Worm (Caenorhabditis elegans): Measurements from ENCODE around the gene kel-8.
"Not testable (repeated sequence)": the region's sequence is repeated elsewhere in the genome, so short reads cannot be mapped to it uniquely, and the experiment has no call there.

The kel-8 gene

DNA sequence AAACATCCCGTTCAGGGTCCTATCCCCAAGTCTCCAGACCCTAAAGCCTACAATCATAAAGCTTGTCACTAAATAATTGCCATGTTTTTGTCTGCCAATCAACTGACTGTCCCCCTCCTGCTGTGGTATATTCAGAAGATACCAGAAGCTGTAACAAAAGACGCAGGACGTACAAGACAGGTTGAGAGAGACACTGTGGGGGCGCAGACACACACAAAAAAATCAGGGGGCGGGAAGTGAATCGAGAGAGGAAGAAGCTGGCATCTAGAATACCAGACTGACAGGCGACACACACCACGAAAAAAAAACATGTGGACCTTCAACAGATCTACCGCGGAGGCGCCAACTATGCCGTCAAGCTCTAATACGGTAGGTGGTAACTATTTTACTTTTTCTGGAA, at the start of gene kel-8:
Gene kel-8 (plus strand): TSS at position 301 of the 400 bp plus-strand sequence.
- no peak for TF ChIP-seq hlh-4 (tag; optimal IDR thresholded peaks at IDR 0.05)
- TF ChIP-seq efl-1 (optimal IDR thresholded peaks at IDR 0.05), result no peak
- peak in 1 of 2 experiments; percentile 50 for TF ChIP-seq efl-1 (GFP tag; optimal IDR thresholded peaks at IDR 0.05 in 1 of 2)
- no peak for TF ChIP-seq Y116A8C.19 (tag; optimal IDR thresholded peaks at IDR 0.05; ENCODE audit: borderline replicate concordance)
- no peak for TF ChIP-seq nhr-11 (tag; optimal IDR thresholded peaks at IDR 0.05)

ce11 chrV:2621879-2622278, 49.4 kb upstream of the kel-8 start, which contains the start of gene srh-271:
Gene srh-271, minus strand, starts transcription at chrV:2621979.
- TF ChIP-seq nhr-11 (tag; optimal IDR thresholded peaks at IDR 0.05) (no peak), unc-86 (tag; optimal IDR thresholded peaks at IDR 0.05) (no peak), efl-1 (optimal IDR thresholded peaks at IDR 0.05) (no peak), efl-1 (GFP tag; optimal IDR thresholded peaks at IDR 0.05 in 1 of 2) (peak in 1 of 2 experiments; percentile 38), egl-27 (tag; optimal IDR thresholded peaks at IDR 0.05) (no peak)

DNA sequence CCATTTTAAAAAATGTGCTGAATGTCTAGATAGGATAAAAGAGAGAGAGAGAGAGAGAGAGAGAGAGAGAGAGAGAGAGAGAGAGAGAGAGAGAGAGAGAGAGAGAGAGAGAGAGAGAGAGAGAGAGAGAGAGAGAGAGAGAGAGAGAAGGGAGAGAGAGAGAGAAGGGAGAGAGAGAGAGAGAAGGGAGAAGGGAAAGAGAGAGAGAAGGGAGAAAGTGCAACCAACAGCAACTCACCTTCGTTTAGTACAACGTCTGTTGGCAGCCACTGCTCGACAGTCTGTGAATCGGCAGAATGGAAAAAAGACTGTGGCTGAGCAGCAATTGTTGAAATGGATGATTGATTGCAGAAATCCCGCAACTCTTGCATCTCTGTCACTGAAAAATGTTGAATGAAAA, 47.5 kb upstream of the kel-8 start:
- no peak for TF ChIP-seq nhr-237 (tag; optimal IDR thresholded peaks at IDR 0.05)
- TF ChIP-seq C04F5.9 (tag; optimal IDR thresholded peaks at IDR 0.05), result no peak
- no peak for TF ChIP-seq elt-2 (tag; optimal IDR thresholded peaks at IDR 0.05)
- peak in 1 of 2 experiments; percentile 8 for TF ChIP-seq efl-1 (optimal IDR thresholded peaks at IDR 0.05)
- no peak for TF ChIP-seq efl-1 (GFP tag; optimal IDR thresholded peaks at IDR 0.05 in 1 of 2)
- no peak for TF ChIP-seq aly-2 (tag; optimal IDR thresholded peaks at IDR 0.05)

- not testable (repeated sequence) for TF ChIP-seq vab-15, dsc-1, aha-1 (tag; optimal IDR thresholded peaks at IDR 0.05)
These were observed 45.9 kb upstream of the kel-8 start, which contains the start of gene sknr-1 for ce11 chrV:2625360-2625759. Gene sknr-1, minus strand, starts transcription at chrV:2625460.

- no peak for TF ChIP-seq nhr-237 (tag; optimal IDR thresholded peaks at IDR 0.05)
- TF ChIP-seq nhr-28 (tag; optimal IDR thresholded peaks at IDR 0.05), result no peak
- no peak for TF ChIP-seq jun-1 (tag; optimal IDR thresholded peaks at IDR 0.05)
- TF ChIP-seq pqm-1 (tag; optimal IDR thresholded peaks at IDR 0.05), result no peak
- TF ChIP-seq hpl-2 (GFP tag; optimal IDR thresholded peaks at IDR 0.05), result no peak
- TF ChIP-seq unc-130 (tag; optimal IDR thresholded peaks at IDR 0.05), result peak; percentile 60
- TF ChIP-seq ceh-88 (GFP tag; IDR thresholded peaks at IDR 0.05), result peak; percentile 81
- no peak for TF ChIP-seq unc-30 (tag; optimal IDR thresholded peaks at IDR 0.05)
- TF ChIP-seq snu-23 (GFP tag; optimal IDR thresholded peaks at IDR 0.05), result peak; percentile 93
- no peak for TF ChIP-seq fkh-10 (GFP tag; optimal IDR thresholded peaks at IDR 0.05)
- no peak for TF ChIP-seq lir-3 (tag; optimal IDR thresholded peaks at IDR 0.05; ENCODE audit: poor library complexity)
- TF ChIP-seq vab-15 (tag; optimal IDR thresholded peaks at IDR 0.05), result peak; percentile 82
- peak; percentile 43 for TF ChIP-seq nhr-77 (tag; optimal IDR thresholded peaks at IDR 0.05)
- peak; percentile 71 to 81 (median 79) for TF ChIP-seq ceh-82 (tag; optimal IDR thresholded peaks at IDR 0.05)
- peak; percentile 96 for TF ChIP-seq nhr-85 (tag)
- TF ChIP-seq nhr-11 (tag; optimal IDR thresholded peaks at IDR 0.05), result peak; percentile 43
- peak; percentile 91 for TF ChIP-seq hlh-4 (tag; optimal IDR thresholded peaks at IDR 0.05)
- TF ChIP-seq efl-3 (GFP tag; optimal IDR thresholded peaks at IDR 0.05), result peak; percentile 74
- TF ChIP-seq pax-3 (tag; optimal IDR thresholded peaks at IDR 0.05), result peak; percentile 95
- TF ChIP-seq lin-35 (GFP tag; optimal IDR thresholded peaks at IDR 0.05), result peak; percentile 97 to 98
- peak; percentile 81 for TF ChIP-seq zip-4 (GFP tag; optimal IDR thresholded peaks at IDR 0.05)
- peak; percentile 97 for TF ChIP-seq nhr-90 (tag; optimal IDR thresholded peaks at IDR 0.05; ENCODE audit: poor library complexity)
- TF ChIP-seq mef-2 (tag; optimal IDR thresholded peaks at IDR 0.05), result no peak
- TF ChIP-seq unc-98 (GFP tag; IDR thresholded peaks at IDR 0.05), result peak; percentile 79
- peak; percentile 56 for TF ChIP-seq C34B4.2 (tag; optimal IDR thresholded peaks at IDR 0.05)
- TF ChIP-seq egl-27 (tag; optimal IDR thresholded peaks at IDR 0.05), result no peak
- TF ChIP-seq fkh-4 (tag; optimal IDR thresholded peaks at IDR 0.05; ENCODE audit: borderline replicate concordance), result peak; percentile 98
- peak; percentile 78 for TF ChIP-seq sup-37 (GFP tag; optimal IDR thresholded peaks at IDR 0.05)
- peak; percentile 56 for TF ChIP-seq snpc-4 (tag; optimal IDR thresholded peaks at IDR 0.05)
- TF ChIP-seq ceh-8 (GFP tag; optimal IDR thresholded peaks at IDR 0.05), result peak; percentile 90
- TF ChIP-seq nhr-12 (tag; optimal IDR thresholded peaks at IDR 0.05), result no peak
- no peak for TF ChIP-seq ces-1 (GFP tag; optimal IDR thresholded peaks at IDR 0.05)
- peak; percentile 94 for TF ChIP-seq nhr-20 (tag; optimal IDR thresholded peaks at IDR 0.05)
- TF ChIP-seq rnt-1 (tag; optimal IDR thresholded peaks at IDR 0.05), result peak; percentile 100
- no peak for TF ChIP-seq ama-1 (optimal IDR thresholded peaks at IDR 0.05)
These were observed 32.7 kb upstream of the kel-8 start, which contains the start of gene W02H5.19 for ce11 chrV:2638545-2638944. Gene W02H5.19, plus strand, starts transcription at chrV:2638890.

All from whole organism, L1 larva.